Worm (Caenorhabditis elegans) whole organism, L4 larva: ENCODE measurements around the gene slc-25A21.

Experiments
- F26F4.8 ChIP-seq: fragments of 200-800 bp; sonication (Bioruptor generic); conservative IDR thresholded peaks from 2 replicates; pipeline ENCODE4 v1.3.6; 2022; ENCODE audit warnings: missing genetic modification characterization, missing compliant biosample characterization
- T20F7.1 ChIP-seq: fragments of 200-800 bp; sonication (Bioruptor generic); optimal IDR thresholded peaks from 2 replicates; lab custom pipeline; 2018; ENCODE audit warnings: mild to moderate bottlenecking, missing genetic modification characterization, missing compliant biosample characterization
- Y105C5A.15 ChIP-seq: fragments of 200-800 bp; sonication (Bioruptor generic); IDR thresholded peaks from 2 replicates; pipeline ENCODE4 v1.3.6; 2022; ENCODE audit warnings: missing genetic modification characterization, missing compliant biosample characterization
- Y75B8A.6 ChIP-seq: fragments of 200-800 bp; sonication (Bioruptor generic); IDR thresholded peaks from 2 replicates; pipeline ENCODE4 v1.3.6; 2022; ENCODE audit warnings: missing genetic modification reagents, missing genetic modification characterization, missing compliant biosample characterization
- ZK337.2 ChIP-seq: fragments of 200-800 bp; sonication (Bioruptor generic); IDR thresholded peaks from 2 replicates; pipeline ENCODE4 v1.3.6; 2022; ENCODE audit warnings: missing genetic modification reagents, missing genetic modification characterization, missing compliant biosample characterization
- ama-1 ChIP-seq: fragments of 150-350 bp; optimal IDR thresholded peaks from 2 replicates; lab custom pipeline; 2014; ENCODE audit warnings: inconsistent platforms, mixed read lengths
- arid-1 ChIP-seq: fragments of 200-800 bp; sonication (Bioruptor generic); conservative IDR thresholded peaks from 2 replicates; pipeline ENCODE4 v1.3.6; 2022; ENCODE audit warnings: missing genetic modification reagents, missing genetic modification characterization, missing compliant biosample characterization
- attf-4 ChIP-seq: sonication (generic microtip); optimal IDR thresholded peaks from 3 replicates; lab custom pipeline; 2017; ENCODE audit warnings: missing biosample characterization, missing genetic modification characterization
- ceh-20 ChIP-seq: fragments of 200-800 bp; sonication (Bioruptor generic); IDR thresholded peaks from 2 replicates; pipeline ENCODE4 v1.3.6; 2022; ENCODE audit warnings: missing genetic modification reagents, missing genetic modification characterization, missing compliant biosample characterization
- ceh-32 ChIP-seq: sonication (generic microtip); optimal IDR thresholded peaks from 2 replicates; lab custom pipeline; 2016; ENCODE audit warnings: mild to moderate bottlenecking, missing genetic modification characterization, missing compliant biosample characterization; ENCODE audit not compliant: poor library complexity
- ceh-62 ChIP-seq: sonication (generic microtip); optimal IDR thresholded peaks from 2 replicates; lab custom pipeline; 2017; ENCODE audit warnings: missing biosample characterization, missing genetic modification characterization
- ceh-82 ChIP-seq: sonication (generic microtip); optimal IDR thresholded peaks from 2 replicates; lab custom pipeline; 2017; ENCODE audit warnings: missing biosample characterization, missing genetic modification characterization
- cey-2 ChIP-seq: sonication (generic microtip); optimal IDR thresholded peaks from 3 replicates; lab custom pipeline; 2017; ENCODE audit warnings: missing genetic modification characterization, mild to moderate bottlenecking, missing compliant biosample characterization, antibody characterized with exemption, borderline replicate concordance; ENCODE audit not compliant: insufficient read depth
- daf-16 ChIP-seq, 3 experiments: sonication (generic microtip); optimal IDR thresholded peaks; 2 replicates each; lab custom pipeline; 2016 to 2017; ENCODE audit warnings: missing genetic modification characterization in 3 of 3, missing genetic modification reagents in 3 of 3, mild to moderate bottlenecking in 2 of 3, missing compliant biosample characterization in 2 of 3, missing biosample characterization in 1 of 3, moderate library complexity in 1 of 3
- daf-19 ChIP-seq: fragments of 200-800 bp; sonication (Bioruptor generic); conservative IDR thresholded peaks from 2 replicates; pipeline ENCODE4 v1.3.6; 2022; ENCODE audit warnings: missing genetic modification characterization, missing compliant biosample characterization
- dmd-6 ChIP-seq: fragments of 200-800 bp; sonication (Bioruptor generic); IDR thresholded peaks from 2 replicates; pipeline ENCODE4 v1.3.6; 2022; ENCODE audit warnings: missing genetic modification reagents, missing genetic modification characterization, missing compliant biosample characterization
- duxl-1 ChIP-seq: sonication (generic microtip); optimal IDR thresholded peaks from 2 replicates; lab custom pipeline; 2016; ENCODE audit warnings: mild to moderate bottlenecking, missing genetic modification characterization, moderate library complexity, missing compliant biosample characterization; ENCODE audit not compliant: poor library complexity
- dve-1 ChIP-seq: sonication (generic microtip); optimal IDR thresholded peaks from 2 replicates; lab custom pipeline; 2017; ENCODE audit warnings: antibody characterized with exemption, mild to moderate bottlenecking, missing genetic modification characterization, missing compliant biosample characterization; ENCODE audit not compliant: insufficient read depth
- gei-8 ChIP-seq: fragments of 200-800 bp; sonication (Bioruptor generic); optimal IDR thresholded peaks from 2 replicates; lab custom pipeline; 2018; ENCODE audit warnings: mild to moderate bottlenecking, missing genetic modification characterization, missing compliant biosample characterization
- hlh-30 ChIP-seq: sonication (generic microtip); optimal IDR thresholded peaks from 2 replicates; lab custom pipeline; 2017; ENCODE audit warnings: antibody characterized with exemption, mild to moderate bottlenecking, missing genetic modification characterization, missing compliant biosample characterization; ENCODE audit not compliant: insufficient read depth
- hmg-1.1 ChIP-seq: fragments of 200-800 bp; sonication (Bioruptor generic); IDR thresholded peaks from 2 replicates; pipeline ENCODE4 v1.3.6; 2022; ENCODE audit warnings: missing genetic modification reagents, missing genetic modification characterization, missing compliant biosample characterization
- lim-7 ChIP-seq: fragments of 200-800 bp; sonication (Bioruptor generic); IDR thresholded peaks from 2 replicates; pipeline ENCODE4 v1.3.6; 2022; ENCODE audit warnings: missing genetic modification characterization, missing compliant biosample characterization
- lin-13 ChIP-seq: fragments of 150-350 bp; optimal IDR thresholded peaks from 2 replicates; lab custom pipeline; 2014; ENCODE audit warnings: missing biosample characterization, missing genetic modification reagents, missing genetic modification characterization
- lin-38 ChIP-seq: fragments of 200-800 bp; sonication (Bioruptor generic); IDR thresholded peaks from 2 replicates; pipeline ENCODE4 v1.3.6; 2022; ENCODE audit warnings: missing genetic modification reagents, missing genetic modification characterization, missing compliant biosample characterization
- lir-3 ChIP-seq: sonication (generic microtip); optimal IDR thresholded peaks from 2 replicates; lab custom pipeline; 2016; ENCODE audit warnings: mild to moderate bottlenecking, missing genetic modification characterization, missing compliant biosample characterization
- lsy-2 ChIP-seq, 2 experiments: fragments of 150-350 bp in 1 of 2; sonication (generic microtip) in 1 of 2; optimal IDR thresholded peaks; 2 replicates each; lab custom pipeline; 2014 to 2017; ENCODE audit warnings: missing biosample characterization in 2 of 2, missing genetic modification characterization in 2 of 2
- madf-5 ChIP-seq, 2 experiments: fragments of 200-800 bp; sonication (Bioruptor generic); IDR thresholded peaks; 2 replicates each; pipeline ENCODE4 v1.3.6; 2022; ENCODE audit warnings: missing compliant biosample characterization in 2 of 2, missing genetic modification characterization in 2 of 2
- mdl-1 ChIP-seq, 2 experiments: fragments of 150-350 bp in 1 of 2; sonication (generic microtip) in 1 of 2; optimal IDR thresholded peaks; 2 replicates each; lab custom pipeline; 2014 to 2017; ENCODE audit warnings: missing biosample characterization in 2 of 2, missing genetic modification characterization in 2 of 2
- mdt-29 ChIP-seq: fragments of 200-800 bp; sonication (Bioruptor generic); IDR thresholded peaks from 2 replicates; pipeline ENCODE4 v1.3.6; 2022; ENCODE audit warnings: missing genetic modification reagents, missing genetic modification characterization, missing compliant biosample characterization
- mep-1 ChIP-seq: fragments of 150-350 bp; sonication (generic microtip); optimal IDR thresholded peaks from 3 replicates; lab custom pipeline; 2014; ENCODE audit warnings: missing biosample characterization, missing genetic modification characterization
- mxl-3 ChIP-seq: fragments of 200-800 bp; sonication (Bioruptor generic); optimal IDR thresholded peaks from 2 replicates; lab custom pipeline; 2018; ENCODE audit warnings: mild to moderate bottlenecking, missing genetic modification characterization, missing compliant biosample characterization
- nhr-10 ChIP-seq: fragments of 150-350 bp; optimal IDR thresholded peaks from 2 replicates; lab custom pipeline; 2014; ENCODE audit warnings: missing biosample characterization, missing genetic modification characterization
- nhr-102 ChIP-seq: sonication (generic microtip); optimal IDR thresholded peaks from 2 replicates; lab custom pipeline; 2016; ENCODE audit warnings: mild to moderate bottlenecking, missing genetic modification characterization, moderate library complexity, missing compliant biosample characterization
- nhr-11 ChIP-seq: fragments of 150-350 bp; optimal IDR thresholded peaks from 2 replicates; lab custom pipeline; 2014; ENCODE audit warnings: missing biosample characterization, missing genetic modification characterization
- nhr-237 ChIP-seq: sonication (generic microtip); optimal IDR thresholded peaks from 2 replicates; lab custom pipeline; 2017; ENCODE audit warnings: missing biosample characterization, missing genetic modification characterization
- nhr-28 ChIP-seq: fragments of 150-350 bp; optimal IDR thresholded peaks from 2 replicates; lab custom pipeline; 2014; ENCODE audit warnings: missing biosample characterization, missing genetic modification characterization
- nhr-42 ChIP-seq: fragments of 200-800 bp; sonication (Bioruptor generic); IDR thresholded peaks from 2 replicates; pipeline ENCODE4 v1.3.6; 2022; ENCODE audit warnings: missing genetic modification characterization, missing compliant biosample characterization
- nhr-48 ChIP-seq: sonication (generic microtip); optimal IDR thresholded peaks from 2 replicates; lab custom pipeline; 2016; ENCODE audit warnings: mild to moderate bottlenecking, missing genetic modification characterization, missing compliant biosample characterization
- nhr-6 ChIP-seq: fragments of 150-350 bp; optimal IDR thresholded peaks from 2 replicates; lab custom pipeline; 2014; ENCODE audit warnings: missing biosample characterization, missing genetic modification characterization
- nhr-77 ChIP-seq: fragments of 150-350 bp; optimal IDR thresholded peaks from 2 replicates; lab custom pipeline; 2014; ENCODE audit warnings: missing biosample characterization, missing genetic modification characterization
- php-3 ChIP-seq: fragments of 200-800 bp; sonication (Bioruptor generic); IDR thresholded peaks from 2 replicates; pipeline ENCODE4 v1.3.6; 2022; ENCODE audit warnings: missing genetic modification reagents, missing genetic modification characterization, missing compliant biosample characterization
- pqm-1 ChIP-seq: sonication (generic microtip); optimal IDR thresholded peaks from 2 replicates; lab custom pipeline; 2017; ENCODE audit warnings: missing biosample characterization, missing genetic modification characterization
- set-16 ChIP-seq: fragments of 200-800 bp; sonication (Bioruptor generic); IDR thresholded peaks from 2 replicates; pipeline ENCODE4 v1.3.6; 2022; ENCODE audit warnings: missing genetic modification reagents, missing genetic modification characterization, missing compliant biosample characterization
- skn-1 ChIP-seq: fragments of 150-350 bp; optimal IDR thresholded peaks from 2 replicates; lab custom pipeline; 2014; ENCODE audit warnings: missing biosample characterization, missing genetic modification characterization
- tag-97 ChIP-seq: fragments of 200-800 bp; sonication (Bioruptor generic); IDR thresholded peaks from 2 replicates; pipeline ENCODE4 v1.3.6; 2022; ENCODE audit warnings: missing genetic modification characterization, missing compliant biosample characterization
- vab-7 ChIP-seq: fragments of 200-800 bp; sonication (Bioruptor generic); IDR thresholded peaks from 2 replicates; pipeline ENCODE4 v1.3.6; 2022; ENCODE audit warnings: missing genetic modification reagents, missing genetic modification characterization, missing compliant biosample characterization
- zag-1 ChIP-seq: fragments of 150-350 bp; optimal IDR thresholded peaks from 2 replicates; lab custom pipeline; 2014; ENCODE audit warnings: missing biosample characterization, missing genetic modification characterization
- ztf-11 ChIP-seq: fragments of 150-350 bp; optimal IDR thresholded peaks from 2 replicates; lab custom pipeline; 2014; ENCODE audit warnings: missing biosample characterization, missing genetic modification characterization
- ztf-7 ChIP-seq: fragments of 150-350 bp; optimal IDR thresholded peaks from 2 replicates; lab custom pipeline; 2014; ENCODE audit warnings: missing biosample characterization, missing genetic modification characterization

slc-25A21 gene

ce11 chrX:16160924-16161323, 28.7 kb upstream of the slc-25A21 start:
- TF ChIP-seq T20F7.1 (GFP tag; lab: Kevin White, UChicago) (no peak), dmd-6 (GFP tag; lab: Robert Waterston, UW) (peak; percentile 60), nhr-28 (tag; lab: Kevin White, UChicago) (peak; percentile 12), cey-2 (tag; lab: Kevin White, UChicago) (no peak), mdl-1 (tag; optimal IDR thresholded peaks at IDR 0.05; lab: Kevin White, UChicago) (peak in 1 of 2 experiments; percentile 76)
- TF ChIP-seq, all 104 proteins: peak for 3

ce11 chrX:16163402-16163801, 26.3 kb upstream of the slc-25A21 start, which contains the start of gene F09C8.1:
TSS of gene F09C8.1 (minus strand) at chrX:16163524.
- TF ChIP-seq tag-97 (GFP tag; lab: Robert Waterston, UW), result no peak
- no peak for TF ChIP-seq nhr-6 (tag; lab: Kevin White, UChicago)
- TF ChIP-seq hlh-30 (tag; lab: Kevin White, UChicago), result peak; percentile 23
- TF ChIP-seq mxl-3 (GFP tag; lab: Kevin White, UChicago), result peak; percentile 84
- no peak for TF ChIP-seq lin-13
- TF ChIP-seq arid-1 (GFP tag; lab: Robert Waterston, UW), result no peak
- no peak for TF ChIP-seq ztf-7
- no peak for TF ChIP-seq mdt-29 (GFP tag; lab: Robert Waterston, UW)
- TF ChIP-seq mdl-1 (tag; optimal IDR thresholded peaks at IDR 0.05; lab: Kevin White, UChicago), result peak in 1 of 2 experiments; percentile 86
- TF ChIP-seq nhr-10 (tag; lab: Kevin White, UChicago), result no peak
- no peak for TF ChIP-seq nhr-102 (tag; lab: Kevin White, UChicago)
- no peak for TF ChIP-seq ceh-62
- no peak for TF ChIP-seq Y105C5A.15
- TF ChIP-seq lsy-2 (tag; optimal IDR thresholded peaks at IDR 0.05; lab: Kevin White, UChicago), result no peak
- no peak for TF ChIP-seq nhr-42 (GFP tag; lab: Robert Waterston, UW)
- no peak for TF ChIP-seq T20F7.1 (GFP tag; lab: Kevin White, UChicago)
- TF ChIP-seq gei-8 (GFP tag; lab: Kevin White, UChicago), result no peak
- TF ChIP-seq skn-1 (tag; lab: Kevin White, UChicago), result no peak
- no peak for TF ChIP-seq set-16 (GFP tag; lab: Robert Waterston, UW)
- TF ChIP-seq nhr-28 (tag; lab: Kevin White, UChicago), result peak; percentile 73
- TF ChIP-seq daf-19 (GFP tag; lab: Robert Waterston, UW), result no peak
- TF ChIP-seq ceh-20 (GFP tag; lab: Robert Waterston, UW), result no peak
- no peak for TF ChIP-seq lir-3
- no peak for TF ChIP-seq php-3
- TF ChIP-seq hmg-1.1 (GFP tag; lab: Robert Waterston, UW), result no peak
- TF ChIP-seq nhr-48, result no peak
- TF ChIP-seq madf-5 (GFP tag; IDR thresholded peaks at IDR 0.05; lab: Robert Waterston, UW), result no peak
- no peak for TF ChIP-seq ceh-32 (tag; lab: Kevin White, UChicago)
- no peak for TF ChIP-seq lin-38 (GFP tag; lab: Robert Waterston, UW)
- no peak for TF ChIP-seq duxl-1
- TF ChIP-seq zag-1 (tag; lab: Kevin White, UChicago), result no peak
- TF ChIP-seq Y75B8A.6 (GFP tag; lab: Robert Waterston, UW), result no peak
- no peak for TF ChIP-seq mep-1 (tag; lab: Kevin White, UChicago)
- peak; percentile 75 for TF ChIP-seq dve-1 (tag; lab: Kevin White, UChicago)
- TF ChIP-seq ZK337.2 (GFP tag; lab: Robert Waterston, UW), result no peak
- no peak for TF ChIP-seq nhr-11 (tag; lab: Kevin White, UChicago)
- TF ChIP-seq ama-1, result no peak
- no peak for TF ChIP-seq attf-4
- TF ChIP-seq F26F4.8 (GFP tag; lab: Robert Waterston, UW), result no peak
- no peak for TF ChIP-seq vab-7 (GFP tag; lab: Robert Waterston, UW)
- no peak for TF ChIP-seq daf-16 (GFP tag; optimal IDR thresholded peaks at IDR 0.05; lab: Kevin White, UChicago)
- TF ChIP-seq daf-16 (tag; optimal IDR thresholded peaks at IDR 0.05; lab: Kevin White, UChicago), result peak; percentile 43
- no peak for TF ChIP-seq lim-7
- no peak for TF ChIP-seq nhr-237
- TF ChIP-seq ztf-11 (tag; lab: Kevin White, UChicago), result no peak
- peak; percentile 86 for TF ChIP-seq nhr-77 (tag; lab: Kevin White, UChicago)
- TF ChIP-seq ceh-82 (tag; lab: Kevin White, UChicago), result no peak
- TF ChIP-seq pqm-1, result peak; percentile 59
